Worm (Caenorhabditis elegans) whole organism, L2 larva: Measurements from ENCODE around the gene tomm-70.

Experiments used
- lin-13 ChIP-seq: fragments of 150-350 bp; optimal IDR thresholded peaks from 2 replicates; lab custom pipeline; 2014; ENCODE audit warnings: missing biosample characterization, missing genetic modification reagents, missing genetic modification characterization
- nhr-12 ChIP-seq: fragments of 150-350 bp; optimal IDR thresholded peaks from 2 replicates; lab custom pipeline; 2014; ENCODE audit warnings: missing biosample characterization, missing genetic modification characterization
- skn-1 ChIP-seq: sonication (generic microtip); optimal IDR thresholded peaks from 2 replicates; lab custom pipeline; 2017; ENCODE audit warnings: missing biosample characterization, missing genetic modification characterization
- sma-9 ChIP-seq, 2 experiments: fragments of 150-350 bp in 1 of 2; sonication (generic microtip) in 1 of 2; optimal IDR thresholded peaks; 2 replicates each; lab custom pipeline; 2014 to 2016; ENCODE audit warnings: missing genetic modification characterization in 2 of 2, mild to moderate bottlenecking in 1 of 2, missing biosample characterization in 1 of 2, missing compliant biosample characterization in 1 of 2, missing genetic modification reagents in 1 of 2, moderate library complexity in 1 of 2
- unc-39 ChIP-seq: fragments of 150-350 bp; optimal IDR thresholded peaks from 2 replicates; lab custom pipeline; 2014; ENCODE audit warnings: missing biosample characterization, missing genetic modification characterization

ce11 chrIII:8737391-8737790, 17.2 kb downstream of the tomm-70 start:
- TF ChIP-seq unc-39 (no peak), sma-9 (GFP tag; optimal IDR thresholded peaks at IDR 0.05; lab: Kevin White, UChicago) (no peak), sma-9 (tag; optimal IDR thresholded peaks at IDR 0.05; lab: Kevin White, UChicago) (no peak), nhr-12 (tag; lab: Kevin White, UChicago) (no peak), lin-13 (GFP tag; lab: Kevin White, UChicago) (no peak), skn-1 (tag; lab: Kevin White, UChicago) (no peak)
